Fruit fly (Drosophila melanogaster) whole organism, prepupa: ENCODE results near the gene CG31360.

Source experiments
- Blimp-1 ChIP-seq: fragments of 200-800 bp; sonication (Bioruptor generic); optimal IDR thresholded peaks from 3 replicates; lab custom pipeline; 2017; ENCODE audit warnings: missing biosample characterization, missing genetic modification characterization, mild to moderate bottlenecking, moderate library complexity, missing genetic modification reagents
- CG10631 ChIP-seq: fragments of 200-800 bp; sonication (Bioruptor generic); optimal IDR thresholded peaks from 2 replicates; lab custom pipeline; 2016; ENCODE audit warnings: missing biosample characterization, missing genetic modification characterization
- CG11294 ChIP-seq: fragments of 200-800 bp; sonication (Bioruptor generic); IDR thresholded peaks from 2 replicates; pipeline ENCODE4 v1.3.6; 2022; ENCODE audit warnings: missing biosample characterization, missing genetic modification characterization
- CG1621 ChIP-seq: fragments of 200-800 bp; sonication (Bioruptor generic); optimal IDR thresholded peaks from 3 replicates; lab custom pipeline; 2018; ENCODE audit warnings: missing biosample characterization, mild to moderate bottlenecking, missing genetic modification characterization
- CG3032 ChIP-seq: fragments of 200-800 bp; optimal IDR thresholded peaks from 2 replicates; lab custom pipeline; 2019; ENCODE audit warnings: missing biosample characterization, mild to moderate bottlenecking, missing genetic modification characterization, moderate library complexity
- CG34406 ChIP-seq: fragments of 200-800 bp; sonication (Bioruptor generic); optimal IDR thresholded peaks from 3 replicates; lab custom pipeline; 2016; ENCODE audit warnings: missing biosample characterization, missing genetic modification characterization
- CG4318 ChIP-seq: fragments of 200-800 bp; sonication (Bioruptor generic); optimal IDR thresholded peaks from 3 replicates; lab custom pipeline; 2017; ENCODE audit warnings: missing biosample characterization, mild to moderate bottlenecking, missing genetic modification characterization
- CG6163 ChIP-seq: fragments of 200-800 bp; sonication (Bioruptor generic); IDR thresholded peaks from 3 replicates; pipeline ENCODE4 v1.3.6; 2022; ENCODE audit warnings: missing biosample characterization, missing genetic modification characterization
- CG6792 ChIP-seq: fragments of 200-800 bp; sonication (Bioruptor generic); optimal IDR thresholded peaks from 3 replicates; lab custom pipeline; 2016; ENCODE audit warnings: missing biosample characterization, missing genetic modification characterization
- CG6854 ChIP-seq: fragments of 200-800 bp; sonication (Bioruptor generic); optimal IDR thresholded peaks from 2 replicates; lab custom pipeline; 2017; ENCODE audit warnings: missing biosample characterization, mild to moderate bottlenecking, missing genetic modification characterization
- CG7368 ChIP-seq: fragments of 200-800 bp; sonication (Bioruptor generic); optimal IDR thresholded peaks from 3 replicates; lab custom pipeline; 2016; ENCODE audit warnings: missing biosample characterization, missing genetic modification characterization
- CG8319 ChIP-seq: fragments of 200-800 bp; sonication (Bioruptor generic); optimal IDR thresholded peaks from 3 replicates; lab custom pipeline; 2016; ENCODE audit warnings: missing biosample characterization, missing genetic modification characterization
- Eip75B ChIP-seq: fragments of 200-800 bp; sonication (Bioruptor generic); optimal IDR thresholded peaks from 3 replicates; lab custom pipeline; 2016; ENCODE audit warnings: missing biosample characterization, missing genetic modification characterization
- Eip78C ChIP-seq: fragments of 200-800 bp; sonication (Bioruptor generic); peaks from one replicate; lab custom pipeline; 2016; ENCODE audit warnings: missing biosample characterization, missing genetic modification characterization
- Eip93F ChIP-seq: fragments of 200-800 bp; sonication (Bioruptor generic); optimal IDR thresholded peaks from 2 replicates; lab custom pipeline; 2016; ENCODE audit warnings: missing biosample characterization, mild to moderate bottlenecking, missing genetic modification characterization
- Met ChIP-seq: fragments of 200-800 bp; sonication (Bioruptor generic); optimal IDR thresholded peaks from 3 replicates; lab custom pipeline; 2016; ENCODE audit warnings: missing biosample characterization, missing genetic modification characterization
- Sox102F ChIP-seq: fragments of 200-800 bp; sonication (Bioruptor generic); optimal IDR thresholded peaks from 2 replicates; lab custom pipeline; 2016; ENCODE audit warnings: missing biosample characterization, mild to moderate bottlenecking, missing genetic modification characterization
- Sox15 ChIP-seq: fragments of 200-800 bp; sonication (Bioruptor generic); optimal IDR thresholded peaks from 3 replicates; lab custom pipeline; 2016; ENCODE audit warnings: missing biosample characterization, missing genetic modification characterization
- achi ChIP-seq: fragments of 200-800 bp; sonication (Bioruptor generic); optimal IDR thresholded peaks from 3 replicates; lab custom pipeline; 2016; ENCODE audit warnings: missing biosample characterization, missing genetic modification characterization
- acj6 ChIP-seq: fragments of 200-800 bp; sonication (Bioruptor generic); optimal IDR thresholded peaks from 3 replicates; lab custom pipeline; 2016; ENCODE audit warnings: missing biosample characterization, missing genetic modification characterization
- cyc ChIP-seq: fragments of 200-800 bp; sonication (Bioruptor generic); optimal IDR thresholded peaks from 3 replicates; lab custom pipeline; 2016; ENCODE audit warnings: missing biosample characterization, missing genetic modification characterization
- dac ChIP-seq: fragments of 200-800 bp; sonication (Bioruptor generic); optimal IDR thresholded peaks from 2 replicates; lab custom pipeline; 2017; ENCODE audit warnings: missing biosample characterization, mild to moderate bottlenecking, missing genetic modification characterization
- dsx ChIP-seq: fragments of 200-800 bp; optimal IDR thresholded peaks from 3 replicates; lab custom pipeline; 2019; ENCODE audit warnings: missing biosample characterization, mild to moderate bottlenecking, missing genetic modification characterization, moderate library complexity; ENCODE audit not compliant: poor library complexity, severe bottlenecking
- esn ChIP-seq: fragments of 200-800 bp; sonication (Bioruptor generic); optimal IDR thresholded peaks from 2 replicates; lab custom pipeline; 2016; ENCODE audit warnings: missing biosample characterization, mild to moderate bottlenecking, missing genetic modification characterization, moderate library complexity
- fd85E ChIP-seq: fragments of 200-800 bp; sonication (Bioruptor generic); optimal IDR thresholded peaks from 3 replicates; lab custom pipeline; 2016; ENCODE audit warnings: missing biosample characterization, missing genetic modification characterization
- fkh ChIP-seq: fragments of 200-800 bp; sonication (Bioruptor generic); optimal IDR thresholded peaks from 3 replicates; lab custom pipeline; 2017; ENCODE audit warnings: missing biosample characterization, mild to moderate bottlenecking, missing genetic modification characterization, moderate library complexity
- lz ChIP-seq: fragments of 200-800 bp; sonication (Bioruptor generic); optimal IDR thresholded peaks from 3 replicates; lab custom pipeline; 2016; ENCODE audit warnings: missing biosample characterization, missing genetic modification characterization
- net ChIP-seq: fragments of 200-800 bp; sonication (Bioruptor generic); optimal IDR thresholded peaks from 3 replicates; lab custom pipeline; 2016; ENCODE audit warnings: missing biosample characterization, missing genetic modification characterization
- salr ChIP-seq, 2 experiments: fragments of 200-800 bp; sonication (Bioruptor generic); optimal IDR thresholded peaks; 3 replicates each; lab custom pipeline; 2016 to 2018; ENCODE audit warnings: missing biosample characterization in 2 of 2, missing genetic modification characterization in 2 of 2, mild to moderate bottlenecking in 1 of 2
- ss ChIP-seq, 2 experiments: fragments of 200-800 bp; sonication (Bioruptor generic); optimal IDR thresholded peaks; 2 replicates in 1 of 2; 3 replicates in 1 of 2; lab custom pipeline; 2017 to 2018; ENCODE audit warnings: mild to moderate bottlenecking in 2 of 2, missing biosample characterization in 2 of 2, missing genetic modification characterization in 2 of 2, moderate library complexity in 1 of 2
- svp ChIP-seq: fragments of 200-800 bp; sonication (Bioruptor generic); peaks from one replicate; lab custom pipeline; 2016; ENCODE audit warnings: missing biosample characterization, missing genetic modification characterization

Gene CG31360

dm6 chr3R:17684854-17685253, at the start of gene CG31360, which contains the start of gene CG31251:
CG31360 (plus strand) TSS chr3R:17685097.
CG31251 (minus strand) TSS chr3R:17684915.
- TF ChIP-seq Eip93F (GFP tag; lab: Kevin White, UChicago), result no peak
- TF ChIP-seq fd85E (GFP tag; lab: Kevin White, UChicago), result no peak
- TF ChIP-seq Eip78C (GFP tag; lab: Kevin White, UChicago), result peak; percentile 34
- TF ChIP-seq CG7368 (GFP tag; lab: Kevin White, UChicago), result no peak
- TF ChIP-seq esn, result peak; percentile 7
- peak; percentile 22 for TF ChIP-seq CG3032 (tag; lab: Kevin White, UChicago)
- TF ChIP-seq ss (GFP tag; optimal IDR thresholded peaks at IDR 0.05; lab: Kevin White, UChicago), result no peak
- TF ChIP-seq Sox102F (GFP tag; lab: Kevin White, UChicago), result no peak

- peak; percentile 77 for TF ChIP-seq svp
- TF ChIP-seq achi (GFP tag; lab: Kevin White, UChicago), result no peak
- TF ChIP-seq CG11294 (GFP tag; lab: Robert Waterston, UW), result no peak
- TF ChIP-seq Met (GFP tag; lab: Kevin White, UChicago), result no peak
Measured at dm6 chr3R:17644019-17644418, 40.9 kb upstream of the CG31360 start.

- TF ChIP-seq CG10631 (no peak), CG8319 (GFP tag; lab: Kevin White, UChicago) (no peak), CG1621 (tag; lab: Kevin White, UChicago) (no peak), Blimp-1 (GFP tag; lab: Kevin White, UChicago) (no peak), svp (no peak), CG6792 (GFP tag; lab: Kevin White, UChicago) (no peak), lz (GFP tag; lab: Kevin White, UChicago) (no peak), Eip75B (GFP tag; lab: Kevin White, UChicago) (no peak), CG11294 (GFP tag; lab: Robert Waterston, UW) (no peak), CG4318 (GFP tag; lab: Kevin White, UChicago) (no peak), ss (GFP tag; optimal IDR thresholded peaks at IDR 0.05; lab: Kevin White, UChicago) (no peak), CG6163 (GFP tag; lab: Robert Waterston, UW) (no peak), salr (GFP tag; optimal IDR thresholded peaks at IDR 0.05; lab: Kevin White, UChicago) (no peak), CG34406 (no peak)
Measured at dm6 chr3R:17645239-17645638, 39.7 kb upstream of the CG31360 start.

- peak; percentile 33 for TF ChIP-seq fkh (GFP tag; lab: Kevin White, UChicago)
- peak; percentile 2 for TF ChIP-seq CG6792 (GFP tag; lab: Kevin White, UChicago)
- peak; percentile 14 for TF ChIP-seq Met (GFP tag; lab: Kevin White, UChicago)
- no peak for TF ChIP-seq achi (GFP tag; lab: Kevin White, UChicago)
- peak; percentile 21 for TF ChIP-seq esn
- peak; percentile 34 for TF ChIP-seq Sox102F (GFP tag; lab: Kevin White, UChicago)
- no peak for TF ChIP-seq dac (GFP tag; lab: Kevin White, UChicago)
- TF ChIP-seq Eip78C (GFP tag; lab: Kevin White, UChicago), result peak; percentile 67
- TF ChIP-seq dsx, result peak; percentile 84
- TF ChIP-seq CG6854 (GFP tag; lab: Kevin White, UChicago), result no peak
Measured at dm6 chr3R:17646102-17647050, 38.5 kb upstream of the CG31360 start.

DNA sequence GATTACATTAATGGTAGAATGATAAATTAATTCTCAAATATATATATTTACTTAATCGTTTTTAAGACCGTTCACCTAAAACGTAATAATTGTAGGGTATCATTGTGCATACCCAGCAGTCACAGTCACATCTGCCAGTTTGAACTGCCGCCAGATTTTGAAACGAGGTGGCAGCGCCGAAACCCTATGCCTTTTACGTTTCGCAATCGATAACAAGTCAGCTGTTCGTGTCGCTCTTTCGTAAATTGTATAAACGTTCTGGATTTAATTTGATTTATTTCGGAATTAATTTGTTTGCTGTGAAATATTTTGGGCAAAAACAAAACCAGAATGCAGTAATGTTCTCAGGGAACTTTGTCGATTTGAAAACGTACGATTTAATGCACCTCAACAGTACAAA, 37.5 kb upstream of the CG31360 start, which contains the start of gene CG14322:
CG14322 (plus strand) TSS at position 236 of the 400 bp plus-strand sequence.
- TF ChIP-seq CG8319 (GFP tag; lab: Kevin White, UChicago), result no peak
- TF ChIP-seq cyc, result no peak
- no peak for TF ChIP-seq acj6 (GFP tag; lab: Kevin White, UChicago)
- TF ChIP-seq Sox15, result no peak
- peak; percentile 1 for TF ChIP-seq CG3032 (tag; lab: Kevin White, UChicago)
- TF ChIP-seq net (GFP tag; lab: Kevin White, UChicago), result no peak
